Worm (Caenorhabditis elegans) whole organism, late embryonic: Measurements from ENCODE around the gene fbxa-142.

Source experiments
- C08G9.2 ChIP-seq: sonication (generic microtip); optimal IDR thresholded peaks from 2 replicates; lab custom pipeline; 2016; ENCODE audit warnings: mild to moderate bottlenecking, missing genetic modification characterization, moderate library complexity, missing compliant biosample characterization
- C38D4.7 ChIP-seq: fragments of 200-800 bp; sonication (Bioruptor generic); optimal IDR thresholded peaks from 2 replicates; lab custom pipeline; 2018; ENCODE audit warnings: mild to moderate bottlenecking, missing genetic modification characterization, moderate library complexity, missing compliant biosample characterization
- K09A11.1 ChIP-seq: sonication (generic microtip); optimal IDR thresholded peaks from 2 replicates; lab custom pipeline; 2017; ENCODE audit warnings: antibody characterized with exemption, mild to moderate bottlenecking, missing genetic modification characterization, missing compliant biosample characterization; ENCODE audit not compliant: insufficient read depth
- T23F11.4 ChIP-seq: fragments of 200-800 bp; sonication (Bioruptor generic); optimal IDR thresholded peaks from 2 replicates; lab custom pipeline; 2018; ENCODE audit warnings: mild to moderate bottlenecking, missing genetic modification characterization, missing compliant biosample characterization
- ama-1 ChIP-seq: fragments of 150-350 bp; optimal IDR thresholded peaks from 2 replicates; lab custom pipeline; 2014
- ceh-14 ChIP-seq: sonication (generic microtip); optimal IDR thresholded peaks from 2 replicates; lab custom pipeline; 2016; ENCODE audit warnings: missing genotype, missing genetic modification characterization, missing compliant biosample characterization
- ceh-18 ChIP-seq: sonication (generic microtip); optimal IDR thresholded peaks from 2 replicates; lab custom pipeline; 2016; ENCODE audit warnings: missing genetic modification characterization, missing compliant biosample characterization
- ceh-30 ChIP-seq: fragments of 150-350 bp; optimal IDR thresholded peaks from 2 replicates; lab custom pipeline; 2014; ENCODE audit warnings: missing biosample characterization, missing genetic modification characterization
- ceh-31 ChIP-seq: sonication (generic microtip); optimal IDR thresholded peaks from 2 replicates; lab custom pipeline; 2016; ENCODE audit warnings: missing genetic modification characterization, missing compliant biosample characterization
- ceh-34 ChIP-seq: sonication (generic microtip); optimal IDR thresholded peaks from 2 replicates; lab custom pipeline; 2016; ENCODE audit warnings: mild to moderate bottlenecking, missing genetic modification characterization, missing compliant biosample characterization
- ceh-45 ChIP-seq: fragments of 200-800 bp; sonication (Bioruptor generic); IDR thresholded peaks from 2 replicates; pipeline ENCODE4 v1.3.6; 2022; ENCODE audit warnings: missing genetic modification reagents, missing genetic modification characterization, missing compliant biosample characterization
- ceh-6 ChIP-seq: fragments of 200-800 bp; sonication (Bioruptor generic); optimal IDR thresholded peaks from 2 replicates; lab custom pipeline; 2018; ENCODE audit warnings: mild to moderate bottlenecking, missing genetic modification characterization, missing compliant biosample characterization
- ceh-9 ChIP-seq: sonication (generic microtip); optimal IDR thresholded peaks from 2 replicates; lab custom pipeline; 2016; ENCODE audit warnings: mild to moderate bottlenecking, missing genetic modification characterization, inconsistent platforms, missing compliant biosample characterization
- che-1 ChIP-seq: sonication (generic microtip); optimal IDR thresholded peaks from 2 replicates; lab custom pipeline; 2016; ENCODE audit warnings: mild to moderate bottlenecking, missing genetic modification characterization, missing compliant biosample characterization
- dve-1 ChIP-seq: sonication (generic microtip); optimal IDR thresholded peaks from 2 replicates; lab custom pipeline; 2017; ENCODE audit warnings: antibody characterized with exemption, mild to moderate bottlenecking, missing genetic modification characterization, missing compliant biosample characterization
- elt-2 ChIP-seq: sonication (generic microtip); optimal IDR thresholded peaks from 2 replicates; lab custom pipeline; 2016; ENCODE audit warnings: missing genetic modification reagents, missing genetic modification characterization, missing compliant biosample characterization
- elt-4 ChIP-seq: sonication (generic microtip); optimal IDR thresholded peaks from 2 replicates; lab custom pipeline; 2016; ENCODE audit warnings: missing genetic modification characterization, missing compliant biosample characterization
- fax-1 ChIP-seq: sonication (generic microtip); optimal IDR thresholded peaks from 2 replicates; lab custom pipeline; 2016; ENCODE audit warnings: missing genotype, missing genetic modification characterization, missing compliant biosample characterization
- fkh-10 ChIP-seq: fragments of 150-350 bp; optimal IDR thresholded peaks from 2 replicates; lab custom pipeline; 2014; ENCODE audit warnings: missing biosample characterization, missing genetic modification reagents, missing genetic modification characterization
- hlh-13 ChIP-seq: fragments of 200-800 bp; sonication (Bioruptor generic); optimal IDR thresholded peaks from 2 replicates; lab custom pipeline; 2018; ENCODE audit warnings: mild to moderate bottlenecking, missing genetic modification characterization, missing compliant biosample characterization
- hlh-15 ChIP-seq: sonication (generic microtip); optimal IDR thresholded peaks from 2 replicates; lab custom pipeline; 2016; ENCODE audit warnings: missing genetic modification characterization, missing compliant biosample characterization
- hlh-6 ChIP-seq: sonication (generic microtip); optimal IDR thresholded peaks from 2 replicates; lab custom pipeline; 2016; ENCODE audit warnings: missing genotype, missing genetic modification characterization, missing compliant biosample characterization
- hlh-8 ChIP-seq: sonication (generic microtip); optimal IDR thresholded peaks from 2 replicates; lab custom pipeline; 2016; ENCODE audit warnings: missing genotype, missing genetic modification characterization, missing compliant biosample characterization
- lim-6 ChIP-seq: sonication (generic microtip); optimal IDR thresholded peaks from 2 replicates; lab custom pipeline; 2016; ENCODE audit warnings: missing genetic modification characterization, missing compliant biosample characterization
- mec-3 ChIP-seq: sonication (generic microtip); optimal IDR thresholded peaks from 2 replicates; lab custom pipeline; 2016; ENCODE audit warnings: borderline replicate concordance, missing genetic modification characterization, missing compliant biosample characterization
- nhr-11 ChIP-seq: fragments of 150-350 bp; optimal IDR thresholded peaks from 2 replicates; lab custom pipeline; 2014; ENCODE audit warnings: missing biosample characterization, missing genetic modification characterization
- npax-4 ChIP-seq: sonication (generic microtip); optimal IDR thresholded peaks from 2 replicates; lab custom pipeline; 2016; ENCODE audit warnings: missing genetic modification characterization, missing compliant biosample characterization
- pag-3 ChIP-seq: sonication (generic microtip); optimal IDR thresholded peaks from 2 replicates; lab custom pipeline; 2016; ENCODE audit warnings: missing compliant biosample characterization, missing genetic modification characterization, borderline replicate concordance
- pax-1 ChIP-seq: fragments of 150-350 bp; optimal IDR thresholded peaks from 2 replicates; lab custom pipeline; 2014; ENCODE audit warnings: missing biosample characterization, missing genetic modification characterization
- pha-2 ChIP-seq: sonication (generic microtip); optimal IDR thresholded peaks from 2 replicates; lab custom pipeline; 2017; ENCODE audit warnings: mild to moderate bottlenecking, missing genetic modification characterization, missing compliant biosample characterization
- pha-4 ChIP-seq: fragments of 150-350 bp; optimal IDR thresholded peaks from 2 replicates; lab custom pipeline; 2018; ENCODE audit warnings: missing biosample characterization, missing genetic modification reagents, missing genetic modification characterization
- pros-1 ChIP-seq: fragments of 150-350 bp; optimal IDR thresholded peaks from 2 replicates; lab custom pipeline; 2014; ENCODE audit warnings: missing biosample characterization, missing genetic modification reagents, missing genetic modification characterization
- ref-2 ChIP-seq: sonication (generic microtip); optimal IDR thresholded peaks from 2 replicates; lab custom pipeline; 2016; ENCODE audit warnings: missing genetic modification characterization, missing compliant biosample characterization
- rnt-1 ChIP-seq: sonication (generic microtip); optimal IDR thresholded peaks from 2 replicates; lab custom pipeline; 2016; ENCODE audit warnings: missing genetic modification characterization, missing compliant biosample characterization
- tbx-2 ChIP-seq: sonication (generic microtip); optimal IDR thresholded peaks from 2 replicates; lab custom pipeline; 2016; ENCODE audit warnings: missing genetic modification characterization, missing compliant biosample characterization
- tbx-7 ChIP-seq: sonication (generic microtip); optimal IDR thresholded peaks from 2 replicates; lab custom pipeline; 2016; ENCODE audit warnings: missing genotype, missing genetic modification characterization, missing compliant biosample characterization
- unc-3 ChIP-seq, 2 experiments: fragments of 200-800 bp in 1 of 2; sonication (Bioruptor generic) in 1 of 2; sonication (generic microtip) in 1 of 2; conservative IDR thresholded peaks in 1 of 2; optimal IDR thresholded peaks in 1 of 2; 2 replicates each; pipeline versions ENCODE4 v1.3.6 to Lab custom; 2016 to 2022; ENCODE audit warnings: missing compliant biosample characterization in 2 of 2, missing genetic modification characterization in 2 of 2, missing genetic modification reagents in 1 of 2
- unc-42 ChIP-seq: sonication (generic microtip); optimal IDR thresholded peaks from 2 replicates; lab custom pipeline; 2016; ENCODE audit warnings: missing genotype, missing genetic modification characterization, missing compliant biosample characterization
- unc-55 ChIP-seq: sonication (generic microtip); optimal IDR thresholded peaks from 2 replicates; lab custom pipeline; 2017; ENCODE audit warnings: missing biosample characterization, missing genetic modification reagents, missing genetic modification characterization
- zip-5 ChIP-seq: sonication (generic microtip); optimal IDR thresholded peaks from 2 replicates; lab custom pipeline; 2016; ENCODE audit warnings: missing genetic modification characterization, missing compliant biosample characterization

Gene fbxa-142

ce11 chrV:16124739-16125138 is 6.4 kb downstream of the fbxa-142 start, which contains the start of gene nhr-111:
nhr-111 (minus strand) TSS chrV:16124839.
- TF ChIP-seq rnt-1 (tag; lab: Kevin White, UChicago) (no peak), che-1 (tag; lab: Kevin White, UChicago) (no peak), tbx-2 (tag; lab: Kevin White, UChicago) (no peak), fax-1 (no peak), ceh-14 (tag; lab: Kevin White, UChicago) (no peak), ref-2 (no peak), unc-42 (tag; lab: Kevin White, UChicago) (no peak), unc-3 (GFP tag; conservative IDR thresholded peaks at IDR 0.05; lab: Robert Waterston, UW) (no peak), unc-3 (tag; optimal IDR thresholded peaks at IDR 0.05; lab: Kevin White, UChicago) (no peak), elt-4 (tag; lab: Kevin White, UChicago) (no peak), pax-1 (tag; lab: Kevin White, UChicago) (no peak), hlh-15 (tag; lab: Kevin White, UChicago) (no peak), hlh-13 (GFP tag; lab: Kevin White, UChicago) (no peak), zip-5 (no peak)

- TF ChIP-seq ceh-30 (tag; lab: Kevin White, UChicago), result no peak
Measured at ce11 chrV:16121451-16121850, 9.7 kb downstream of the fbxa-142 start.

ce11 chrV:16120922-16121321 is 10.2 kb downstream of the fbxa-142 start, which contains the start of gene skr-3:
skr-3 (plus strand) TSS chrV:16121084.
- TF ChIP-seq ceh-6 (GFP tag; lab: Kevin White, UChicago) (no peak), mec-3 (tag; lab: Kevin White, UChicago) (no peak), ceh-18 (no peak), zip-5 (no peak), fkh-10 (no peak), pros-1 (tag; lab: Kevin White, UChicago) (no peak), ceh-45 (GFP tag; lab: Robert Waterston, UW) (no peak), ceh-34 (no peak), ref-2 (no peak), pha-4 (tag; lab: Kevin White, UChicago) (no peak), dve-1 (tag; lab: Kevin White, UChicago) (no peak), pax-1 (tag; lab: Kevin White, UChicago) (no peak), npax-4 (tag; lab: Kevin White, UChicago) (no peak), pag-3 (tag; lab: Kevin White, UChicago) (no peak), hlh-13 (GFP tag; lab: Kevin White, UChicago) (no peak), T23F11.4 (GFP tag; lab: Kevin White, UChicago) (no peak), tbx-2 (tag; lab: Kevin White, UChicago) (no peak), lim-6 (tag; lab: Kevin White, UChicago) (no peak)
- TF ChIP-seq, all 69 proteins: peak for 0

- no peak for TF ChIP-seq pha-4 (tag; lab: Kevin White, UChicago)
- no peak for TF ChIP-seq hlh-8
- TF ChIP-seq zip-5, result no peak
- no peak for TF ChIP-seq ceh-31 (tag; lab: Kevin White, UChicago)
Measured at ce11 chrV:16120499-16120898, 10.7 kb downstream of the fbxa-142 start.

ce11 chrV:16118601-16119000 is 12.5 kb downstream of the fbxa-142 start, which contains the start of gene str-103:
str-103 (minus strand) TSS chrV:16118701.
- no peak for TF ChIP-seq unc-3 (GFP tag; conservative IDR thresholded peaks at IDR 0.05; lab: Robert Waterston, UW)
- TF ChIP-seq unc-3 (tag; optimal IDR thresholded peaks at IDR 0.05; lab: Kevin White, UChicago), result no peak
- no peak for TF ChIP-seq elt-2 (tag; lab: Kevin White, UChicago)
- TF ChIP-seq tbx-2 (tag; lab: Kevin White, UChicago), result no peak
- no peak for TF ChIP-seq C08G9.2 (tag; lab: Kevin White, UChicago)
- TF ChIP-seq unc-42 (tag; lab: Kevin White, UChicago), result no peak
- TF ChIP-seq K09A11.1 (tag; lab: Kevin White, UChicago), result no peak
- no peak for TF ChIP-seq pag-3 (tag; lab: Kevin White, UChicago)
- no peak for TF ChIP-seq ceh-9 (tag; lab: Kevin White, UChicago)
- no peak for TF ChIP-seq C38D4.7 (GFP tag; lab: Kevin White, UChicago)
- no peak for TF ChIP-seq hlh-6
- TF ChIP-seq tbx-7, result no peak
- TF ChIP-seq ama-1 (lab: Kevin White, UChicago), result no peak
- TF ChIP-seq unc-55, result no peak
- no peak for TF ChIP-seq hlh-8
- no peak for TF ChIP-seq ceh-6 (GFP tag; lab: Kevin White, UChicago)
- TF ChIP-seq zip-5, result no peak
- TF ChIP-seq pax-1 (tag; lab: Kevin White, UChicago), result no peak
- TF ChIP-seq nhr-11 (tag; lab: Kevin White, UChicago), result no peak
- no peak for TF ChIP-seq pha-2 (tag; lab: Kevin White, UChicago)
